Fruit fly (Drosophila melanogaster): Measurements from ENCODE around the gene FucTB.

DNA sequence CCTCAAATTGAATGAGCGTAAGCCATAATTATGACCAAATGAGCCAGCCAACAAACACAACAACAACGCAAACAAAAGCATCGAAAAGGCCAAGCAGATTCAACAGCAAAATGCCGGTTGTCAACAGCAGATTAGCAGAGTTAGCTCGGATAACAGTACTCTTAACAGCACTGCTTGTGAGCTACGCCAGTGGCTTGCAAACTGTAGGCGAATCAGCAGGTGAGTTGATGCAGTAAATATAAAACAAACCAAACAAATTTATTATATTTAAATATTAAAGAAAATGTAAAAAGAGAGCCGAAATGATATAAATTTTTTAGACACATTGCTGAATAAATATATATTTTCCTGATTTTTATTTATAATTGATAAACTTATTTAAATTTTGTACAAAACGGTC, 10.2 kb downstream of the FucTB start:
- TF ChIP-seq CG11617 (GFP tag; optimal IDR thresholded peaks at IDR 0.05) (no peak), toe (GFP tag; optimal IDR thresholded peaks at IDR 0.05) (no peak), CG14711 (tag; optimal IDR thresholded peaks at IDR 0.05) (no peak), CG5204 (GFP tag; optimal IDR thresholded peaks at IDR 0.05) (no peak), CG7101 (tag; optimal IDR thresholded peaks at IDR 0.05) (no peak), Clk (GFP tag; optimal IDR thresholded peaks at IDR 0.05) (no peak), cic (GFP tag; optimal IDR thresholded peaks at IDR 0.05) (no peak), Mnt (GFP tag; optimal IDR thresholded peaks at IDR 0.05) (no peak), ovo (GFP tag; optimal IDR thresholded peaks at IDR 0.05) (no peak), cnc (optimal IDR thresholded peaks at IDR 0.05) (no peak), CG1620 (GFP tag; optimal IDR thresholded peaks at IDR 0.05) (no peak), kay (GFP tag; ENCODE audit: borderline replicate concordance) (no peak)
